Worm (Caenorhabditis elegans) whole organism, midembryonic: ENCODE measurements around the gene glb-3.

Experiments used
- T22C8.4 ChIP-seq: fragments of 200-800 bp; sonication (Bioruptor generic); IDR thresholded peaks from 2 replicates; pipeline ENCODE4 v1.3.6; 2022; ENCODE audit warnings: missing genetic modification characterization, missing compliant biosample characterization
- flt-1 ChIP-seq: fragments of 200-800 bp; sonication (Bioruptor generic); IDR thresholded peaks from 2 replicates; pipeline ENCODE4 v1.3.6; 2022; ENCODE audit warnings: missing genetic modification characterization, missing compliant biosample characterization
- klf-2 ChIP-seq: fragments of 200-800 bp; sonication (Bioruptor generic); conservative IDR thresholded peaks from 2 replicates; pipeline ENCODE4 v1.3.6; 2022; ENCODE audit warnings: missing genetic modification reagents, missing genetic modification characterization, missing compliant biosample characterization
- med-1 ChIP-seq: sonication (generic microtip); optimal IDR thresholded peaks from 2 replicates; lab custom pipeline; 2017; ENCODE audit warnings: missing genetic modification characterization, mild to moderate bottlenecking, missing compliant biosample characterization, antibody characterized with exemption, missing genetic modification reagents; ENCODE audit not compliant: insufficient read depth
- ref-1 ChIP-seq: fragments of 200-800 bp; sonication (Bioruptor generic); conservative IDR thresholded peaks from 2 replicates; pipeline ENCODE4 v1.3.6; 2022; ENCODE audit warnings: missing genetic modification reagents, missing genetic modification characterization, missing compliant biosample characterization
- tab-1 ChIP-seq: fragments of 200-800 bp; sonication (Bioruptor generic); IDR thresholded peaks from 2 replicates; pipeline ENCODE4 v1.3.6; 2022; ENCODE audit warnings: missing genetic modification characterization, missing compliant biosample characterization
- ztf-23 ChIP-seq: fragments of 200-800 bp; sonication (Bioruptor generic); IDR thresholded peaks from 2 replicates; pipeline ENCODE4 v1.3.6; 2022; ENCODE audit warnings: missing genetic modification reagents, missing genetic modification characterization, missing compliant biosample characterization
- ztf-29 ChIP-seq: fragments of 200-800 bp; sonication (Bioruptor generic); IDR thresholded peaks from 2 replicates; pipeline ENCODE4 v1.3.6; 2022; ENCODE audit warnings: missing genetic modification reagents, missing genetic modification characterization, missing compliant biosample characterization

DNA sequence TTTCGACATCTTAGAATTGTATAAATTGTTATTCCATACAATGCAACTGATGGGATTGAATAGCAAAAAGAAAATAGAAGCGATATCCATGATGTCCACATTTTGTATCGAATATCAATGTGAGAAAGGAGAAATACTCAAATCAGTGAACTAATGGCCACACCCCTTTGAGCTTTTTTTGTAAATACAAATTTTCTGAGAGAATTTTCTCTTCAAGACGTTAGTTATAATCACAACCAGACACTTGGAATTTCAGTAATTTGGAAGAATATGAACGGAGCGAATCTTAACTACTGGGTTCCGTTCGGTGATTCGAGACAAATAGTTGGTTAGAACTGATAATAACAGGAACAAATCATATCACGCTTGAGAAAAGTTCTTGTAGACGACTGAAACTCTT lies 27.4 kb downstream of the glb-3 start, which contains the start of gene srg-41:
- no peak for TF ChIP-seq flt-1 (GFP tag; lab: Robert Waterston, UW)
- no peak for TF ChIP-seq T22C8.4 (GFP tag; lab: Robert Waterston, UW)
- no peak for TF ChIP-seq ztf-29 (GFP tag; lab: Robert Waterston, UW)
- no peak for TF ChIP-seq klf-2
- no peak for TF ChIP-seq ztf-23 (GFP tag; lab: Robert Waterston, UW)
- no peak for TF ChIP-seq ref-1 (GFP tag; lab: Robert Waterston, UW)
- TF ChIP-seq tab-1 (GFP tag; lab: Robert Waterston, UW): no peak
- TF ChIP-seq med-1: no peak
